Worm (Caenorhabditis elegans) whole organism, L1 larva: ENCODE results near the gene syf-2.

ENCODE experiments used
- C04F5.9 ChIP-seq: sonication (generic microtip); optimal IDR thresholded peaks from 2 replicates; lab custom pipeline; 2016; ENCODE audit warnings: missing genetic modification characterization, missing compliant biosample characterization
- C34B4.2 ChIP-seq: sonication (generic microtip); optimal IDR thresholded peaks from 2 replicates; lab custom pipeline; 2017; ENCODE audit warnings: mild to moderate bottlenecking, missing genetic modification characterization, missing compliant biosample characterization
- F16B12.6 ChIP-seq: fragments of 150-350 bp; optimal IDR thresholded peaks from 2 replicates; lab custom pipeline; 2014; ENCODE audit warnings: missing biosample characterization, missing genetic modification characterization
- Y116A8C.19 ChIP-seq: sonication (generic microtip); optimal IDR thresholded peaks from 2 replicates; lab custom pipeline; 2016; ENCODE audit warnings: missing compliant biosample characterization, missing genetic modification characterization, borderline replicate concordance
- ama-1 ChIP-seq: fragments of 150-350 bp; optimal IDR thresholded peaks from 2 replicates; lab custom pipeline; 2014
- blmp-1 ChIP-seq: fragments of 150-350 bp; optimal IDR thresholded peaks from 2 replicates; lab custom pipeline; 2014; ENCODE audit warnings: missing biosample characterization, missing genetic modification characterization
- ceh-82 ChIP-seq, 3 experiments: fragments of 150-350 bp in 1 of 3; sonication (generic microtip) in 2 of 3; optimal IDR thresholded peaks; 2 replicates each; lab custom pipeline; 2014 to 2017; ENCODE audit warnings: missing biosample characterization in 3 of 3, missing genetic modification characterization in 3 of 3
- ceh-88 ChIP-seq: fragments of 200-800 bp; sonication (Bioruptor generic); IDR thresholded peaks from 2 replicates; pipeline ENCODE4 v1.3.6; 2022; ENCODE audit warnings: missing genetic modification characterization, missing compliant biosample characterization
- dpl-1 ChIP-seq, 3 experiments: fragments of 150-350 bp in 2 of 3; sonication (generic microtip) in 1 of 3; optimal IDR thresholded peaks; 2 replicates each; lab custom pipeline; 2014 to 2017; ENCODE audit warnings: missing biosample characterization in 3 of 3, missing genetic modification characterization in 3 of 3, missing genetic modification reagents in 3 of 3
- dsc-1 ChIP-seq: sonication (generic microtip); optimal IDR thresholded peaks from 2 replicates; lab custom pipeline; 2016; ENCODE audit warnings: mild to moderate bottlenecking, missing genetic modification characterization, missing compliant biosample characterization
- efl-1 ChIP-seq, 4 experiments: fragments of 150-350 bp; optimal IDR thresholded peaks in 3 of 4; peaks in 1 of 4; 1 replicate in 1 of 4; 2 replicates in 3 of 4; lab custom pipeline; 2014; ENCODE audit warnings: missing biosample characterization in 2 of 4, missing genetic modification characterization in 2 of 4, missing genetic modification reagents in 2 of 4
- efl-3 ChIP-seq: fragments of 200-800 bp; sonication (Bioruptor generic); optimal IDR thresholded peaks from 2 replicates; lab custom pipeline; 2018; ENCODE audit warnings: mild to moderate bottlenecking, missing genetic modification characterization, missing compliant biosample characterization
- egl-13 ChIP-seq: sonication (generic microtip); optimal IDR thresholded peaks from 2 replicates; lab custom pipeline; 2016; ENCODE audit warnings: missing genotype, missing genetic modification reagents, missing genetic modification characterization, missing compliant biosample characterization
- elt-2 ChIP-seq: sonication (generic microtip); optimal IDR thresholded peaks from 2 replicates; lab custom pipeline; 2016; ENCODE audit warnings: missing genetic modification characterization, mild to moderate bottlenecking, inconsistent platforms, missing compliant biosample characterization, missing genetic modification reagents
- ets-5 ChIP-seq: fragments of 200-800 bp; sonication (Bioruptor generic); IDR thresholded peaks from 2 replicates; pipeline ENCODE4 v1.3.6; 2022; ENCODE audit warnings: missing genetic modification characterization, missing compliant biosample characterization
- fkh-10 ChIP-seq: sonication (generic microtip); optimal IDR thresholded peaks from 2 replicates; lab custom pipeline; 2017; ENCODE audit warnings: missing biosample characterization, missing genetic modification reagents, missing genetic modification characterization
- fkh-4 ChIP-seq: sonication (generic microtip); optimal IDR thresholded peaks from 2 replicates; lab custom pipeline; 2016; ENCODE audit warnings: missing compliant biosample characterization, missing genetic modification characterization, borderline replicate concordance
- fkh-8 ChIP-seq: sonication (generic microtip); optimal IDR thresholded peaks from 2 replicates; lab custom pipeline; 2016; ENCODE audit warnings: mild to moderate bottlenecking, missing genetic modification characterization, missing compliant biosample characterization
- grh-1 ChIP-seq: fragments of 200-800 bp; sonication (Bioruptor generic); IDR thresholded peaks from 2 replicates; pipeline ENCODE4 v1.3.6; 2022; ENCODE audit warnings: missing genetic modification reagents, missing genetic modification characterization, missing compliant biosample characterization
- hlh-17 ChIP-seq: fragments of 200-800 bp; sonication (Bioruptor generic); optimal IDR thresholded peaks from 2 replicates; lab custom pipeline; 2018; ENCODE audit warnings: missing genetic modification characterization, mild to moderate bottlenecking, missing compliant biosample characterization, moderate library complexity, borderline replicate concordance
- hpl-2 ChIP-seq: fragments of 150-350 bp; optimal IDR thresholded peaks from 2 replicates; lab custom pipeline; 2014; ENCODE audit warnings: missing biosample characterization, missing genetic modification reagents, missing genetic modification characterization
- isw-1 ChIP-seq: fragments of 200-800 bp; sonication (Bioruptor generic); IDR thresholded peaks from 2 replicates; pipeline ENCODE4 v1.3.6; 2022; ENCODE audit warnings: missing genetic modification characterization, missing compliant biosample characterization
- jun-1 ChIP-seq: fragments of 150-350 bp; optimal IDR thresholded peaks from 2 replicates; lab custom pipeline; 2014; ENCODE audit warnings: missing biosample characterization, missing genetic modification reagents, missing genetic modification characterization
- lin-14 ChIP-seq: fragments of 200-800 bp; sonication (Bioruptor generic); optimal IDR thresholded peaks from 2 replicates; lab custom pipeline; 2018; ENCODE audit warnings: mild to moderate bottlenecking, missing genetic modification characterization, moderate library complexity, missing compliant biosample characterization
- lin-15B ChIP-seq: fragments of 150-350 bp; sonication (generic microtip); optimal IDR thresholded peaks from 3 replicates; lab custom pipeline; 2014; ENCODE audit warnings: missing biosample characterization, missing genetic modification characterization
- lin-35 ChIP-seq, 2 experiments: fragments of 150-350 bp; optimal IDR thresholded peaks; 2 replicates each; lab custom pipeline; 2014; ENCODE audit warnings: missing biosample characterization in 2 of 2, missing genetic modification characterization in 2 of 2, missing genetic modification reagents in 2 of 2
- lir-3 ChIP-seq: sonication (generic microtip); optimal IDR thresholded peaks from 2 replicates; lab custom pipeline; 2016; ENCODE audit warnings: mild to moderate bottlenecking, missing genetic modification characterization, moderate library complexity, missing compliant biosample characterization; ENCODE audit not compliant: poor library complexity
- lsy-2 ChIP-seq, 2 experiments: fragments of 150-350 bp; optimal IDR thresholded peaks; 2 replicates each; lab custom pipeline; 2014; ENCODE audit warnings: missing biosample characterization in 2 of 2, missing genetic modification characterization in 2 of 2
- mab-9 ChIP-seq: fragments of 200-800 bp; sonication (Bioruptor generic); IDR thresholded peaks from 2 replicates; pipeline ENCODE4 v1.3.6; 2022; ENCODE audit warnings: missing genetic modification reagents, missing genetic modification characterization, missing compliant biosample characterization
- mef-2 ChIP-seq: fragments of 150-350 bp; optimal IDR thresholded peaks from 2 replicates; lab custom pipeline; 2014; ENCODE audit warnings: missing biosample characterization, missing genetic modification characterization
- nhr-11 ChIP-seq: fragments of 150-350 bp; optimal IDR thresholded peaks from 2 replicates; lab custom pipeline; 2014; ENCODE audit warnings: missing biosample characterization, missing genetic modification characterization
- nhr-12 ChIP-seq: sonication (generic microtip); optimal IDR thresholded peaks from 2 replicates; lab custom pipeline; 2017; ENCODE audit warnings: missing biosample characterization, missing genetic modification characterization
- nhr-19 ChIP-seq: fragments of 200-800 bp; sonication (Bioruptor generic); conservative IDR thresholded peaks from 2 replicates; pipeline ENCODE4 v1.3.6; 2022; ENCODE audit warnings: missing genetic modification characterization, missing compliant biosample characterization
- nhr-20 ChIP-seq: sonication (generic microtip); optimal IDR thresholded peaks from 2 replicates; lab custom pipeline; 2016; ENCODE audit warnings: mild to moderate bottlenecking, missing genetic modification characterization, missing compliant biosample characterization
- nhr-237 ChIP-seq: fragments of 150-350 bp; optimal IDR thresholded peaks from 2 replicates; lab custom pipeline; 2014; ENCODE audit warnings: missing biosample characterization, missing genetic modification characterization
- nhr-47 ChIP-seq: sonication (generic microtip); optimal IDR thresholded peaks from 2 replicates; lab custom pipeline; 2016; ENCODE audit warnings: mild to moderate bottlenecking, missing genetic modification characterization, moderate library complexity, missing compliant biosample characterization
- nhr-71 ChIP-seq: sonication (generic microtip); optimal IDR thresholded peaks from 2 replicates; lab custom pipeline; 2016; ENCODE audit warnings: mild to moderate bottlenecking, missing genetic modification characterization, moderate library complexity, missing compliant biosample characterization
- nhr-77 ChIP-seq: fragments of 150-350 bp; optimal IDR thresholded peaks from 2 replicates; lab custom pipeline; 2014; ENCODE audit warnings: missing biosample characterization, missing genetic modification characterization
- nhr-85 ChIP-seq: sonication (generic microtip); peaks from one replicate; lab custom pipeline; 2016; ENCODE audit warnings: missing genetic modification characterization, inconsistent platforms, missing compliant biosample characterization
- nhr-90 ChIP-seq: sonication (generic microtip); optimal IDR thresholded peaks from 2 replicates; lab custom pipeline; 2016; ENCODE audit warnings: mild to moderate bottlenecking, missing genetic modification characterization, missing compliant biosample characterization; ENCODE audit not compliant: poor library complexity
- pqm-1 ChIP-seq: sonication (generic microtip); optimal IDR thresholded peaks from 3 replicates; lab custom pipeline; 2017; ENCODE audit warnings: missing biosample characterization, missing genetic modification characterization
- rnt-1 ChIP-seq: sonication (generic microtip); optimal IDR thresholded peaks from 2 replicates; lab custom pipeline; 2016; ENCODE audit warnings: mild to moderate bottlenecking, missing genetic modification characterization, moderate library complexity, missing compliant biosample characterization
- snpc-4 ChIP-seq: fragments of 150-350 bp; optimal IDR thresholded peaks from 2 replicates; lab custom pipeline; 2014; ENCODE audit warnings: missing biosample characterization, missing genetic modification characterization
- snu-23 ChIP-seq: sonication (generic microtip); optimal IDR thresholded peaks from 2 replicates; lab custom pipeline; 2016; ENCODE audit warnings: missing genetic modification characterization, missing compliant biosample characterization
- sptf-1 ChIP-seq: fragments of 150-350 bp; optimal IDR thresholded peaks from 2 replicates; lab custom pipeline; 2014; ENCODE audit warnings: missing biosample characterization, missing genetic modification characterization
- swsn-7 ChIP-seq: sonication (generic microtip); optimal IDR thresholded peaks from 2 replicates; lab custom pipeline; 2016; ENCODE audit warnings: missing genetic modification characterization, missing compliant biosample characterization
- unc-30 ChIP-seq: sonication (generic microtip); optimal IDR thresholded peaks from 2 replicates; lab custom pipeline; 2017; ENCODE audit warnings: missing biosample characterization, missing genetic modification characterization
- unc-62 ChIP-seq: fragments of 150-350 bp; optimal IDR thresholded peaks from 2 replicates; lab custom pipeline; 2014; ENCODE audit warnings: missing biosample characterization, missing genetic modification reagents, missing genetic modification characterization
- unc-98 ChIP-seq: fragments of 200-800 bp; sonication (Bioruptor generic); IDR thresholded peaks from 2 replicates; pipeline ENCODE4 v1.3.6; 2022; ENCODE audit warnings: missing genetic modification characterization, missing compliant biosample characterization
- xbp-1 ChIP-seq: sonication (generic microtip); optimal IDR thresholded peaks from 2 replicates; lab custom pipeline; 2016; ENCODE audit warnings: missing genetic modification characterization, missing compliant biosample characterization
- zag-1 ChIP-seq: fragments of 150-350 bp; optimal IDR thresholded peaks from 2 replicates; lab custom pipeline; 2014; ENCODE audit warnings: missing biosample characterization, missing genetic modification characterization

syf-2 gene

DNA sequence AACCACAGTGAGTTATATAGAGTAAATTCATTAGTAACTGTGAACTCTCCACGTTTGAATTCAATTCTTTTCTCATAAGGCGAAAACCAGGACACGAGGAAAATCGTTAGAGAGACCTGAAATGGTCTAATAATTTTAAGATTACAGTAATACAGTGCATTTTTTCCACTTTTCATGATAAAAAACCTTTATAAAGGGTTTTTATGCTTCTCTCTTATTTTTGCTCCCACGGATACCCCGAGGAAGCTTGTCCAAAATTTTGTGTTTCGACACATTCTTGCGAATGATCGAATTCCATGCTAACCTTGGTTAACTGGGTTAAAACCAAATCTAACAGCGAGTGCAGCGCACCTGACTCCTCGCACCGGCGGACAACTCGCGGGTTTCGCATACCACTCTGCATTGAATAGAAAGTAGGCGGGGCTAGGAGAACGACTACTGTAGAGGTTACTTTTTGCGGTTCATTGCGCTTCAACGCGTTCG, 21.6 kb downstream of the syf-2 start:
- TF ChIP-seq snpc-4 (tag; lab: Kevin White, UChicago) = peak; percentile 97
- TF ChIP-seq lin-35 (GFP tag; optimal IDR thresholded peaks at IDR 0.05; lab: Kevin White, UChicago) = peak; percentile 1 to 42
- TF ChIP-seq nhr-19 (GFP tag; lab: Robert Waterston, UW) = peak; percentile 79
- TF ChIP-seq swsn-7 (tag; lab: Kevin White, UChicago) = peak; percentile 39
- no peak for TF ChIP-seq unc-98 (GFP tag; lab: Robert Waterston, UW)
- TF ChIP-seq blmp-1 (tag; lab: Kevin White, UChicago) = no peak
- TF ChIP-seq efl-3 (GFP tag; lab: Kevin White, UChicago) = no peak
- TF ChIP-seq isw-1 (GFP tag; lab: Robert Waterston, UW) = no peak
- TF ChIP-seq xbp-1 (tag; lab: Kevin White, UChicago) = peak; percentile 23
- peak; percentile 67 for TF ChIP-seq grh-1 (GFP tag; lab: Robert Waterston, UW)
- no peak for TF ChIP-seq nhr-11
- no peak for TF ChIP-seq C34B4.2
- TF ChIP-seq nhr-47 (tag; lab: Kevin White, UChicago) = peak; percentile 70
- peak; percentile 57 for TF ChIP-seq nhr-20 (tag; lab: Kevin White, UChicago)
- TF ChIP-seq nhr-12 (tag; lab: Kevin White, UChicago) = no peak
- TF ChIP-seq rnt-1 = peak; percentile 66
- TF ChIP-seq lin-14 = peak; percentile 44
- TF ChIP-seq hpl-2 = no peak
- peak; percentile 46 for TF ChIP-seq elt-2 (tag; lab: Kevin White, UChicago)
- no peak for TF ChIP-seq lin-15B (tag; lab: Kevin White, UChicago)
- TF ChIP-seq nhr-90 = peak; percentile 83
- TF ChIP-seq nhr-71 = peak; percentile 75
- peak in 1 of 2 experiments; percentile 41 for TF ChIP-seq lsy-2 (tag; optimal IDR thresholded peaks at IDR 0.05; lab: Kevin White, UChicago)
- TF ChIP-seq ceh-88 (GFP tag; lab: Robert Waterston, UW) = peak; percentile 41; the same call in 1 of the 2 replicates
- TF ChIP-seq F16B12.6 (tag; lab: Kevin White, UChicago) = no peak
- no peak for TF ChIP-seq fkh-10
- peak; percentile 66 for TF ChIP-seq snu-23 (GFP tag; lab: Kevin White, UChicago)
- TF ChIP-seq fkh-8 (tag; lab: Kevin White, UChicago) = no peak
- no peak for TF ChIP-seq C04F5.9 (tag; lab: Kevin White, UChicago)
- TF ChIP-seq ets-5 (GFP tag; lab: Robert Waterston, UW) = no peak
- TF ChIP-seq mef-2 (tag; lab: Kevin White, UChicago) = no peak
- peak; percentile 28 to 43 for TF ChIP-seq efl-1 (optimal IDR thresholded peaks at IDR 0.05; lab: Kevin White, UChicago)
- TF ChIP-seq efl-1 (GFP tag; optimal IDR thresholded peaks at IDR 0.05 in 1 of 2; lab: Kevin White, UChicago) = peak in 1 of 2 experiments; percentile 62
- no peak for TF ChIP-seq sptf-1 (tag; lab: Kevin White, UChicago)
- TF ChIP-seq pqm-1 (tag; lab: Kevin White, UChicago) = no peak
- TF ChIP-seq fkh-4 (tag; lab: Kevin White, UChicago) = no peak
- TF ChIP-seq ama-1 (lab: Kevin White, UChicago) = peak; percentile 43
- TF ChIP-seq egl-13 (tag; lab: Kevin White, UChicago) = no peak
- no peak for TF ChIP-seq Y116A8C.19 (tag; lab: Kevin White, UChicago)
- TF ChIP-seq nhr-237 = no peak
- TF ChIP-seq unc-62 (GFP tag; lab: Kevin White, UChicago) = no peak
- TF ChIP-seq hlh-17 (GFP tag; lab: Kevin White, UChicago) = no peak
- no peak for TF ChIP-seq mab-9 (GFP tag; lab: Robert Waterston, UW)
- TF ChIP-seq nhr-77 (tag; lab: Kevin White, UChicago) = no peak
- no peak for TF ChIP-seq dpl-1 (GFP tag; optimal IDR thresholded peaks at IDR 0.05; lab: Kevin White, UChicago)
- TF ChIP-seq lir-3 (tag; lab: Kevin White, UChicago) = no peak
- no peak for TF ChIP-seq jun-1 (tag; lab: Kevin White, UChicago)
- peak; percentile 94 for TF ChIP-seq nhr-85 (tag; lab: Kevin White, UChicago)
- no peak for TF ChIP-seq dsc-1 (tag; lab: Kevin White, UChicago)
- TF ChIP-seq zag-1 (tag; lab: Kevin White, UChicago) = no peak
- TF ChIP-seq unc-30 = no peak
- TF ChIP-seq ceh-82 (tag; optimal IDR thresholded peaks at IDR 0.05; lab: Kevin White, UChicago) = peak in 2 of 3 experiments; percentile 0 to 18
